Fruit fly (Drosophila melanogaster) whole organism, prepupa: Measurements from ENCODE around the gene CG33252.

ENCODE experiments used
- Blimp-1 ChIP-seq: fragments of 200-800 bp; sonication (Bioruptor generic); optimal IDR thresholded peaks from 3 replicates; lab custom pipeline; 2017; ENCODE audit warnings: missing biosample characterization, missing genetic modification characterization, mild to moderate bottlenecking, moderate library complexity, missing genetic modification reagents
- CG10669 ChIP-seq: fragments of 200-800 bp; sonication (Bioruptor generic); optimal IDR thresholded peaks from 3 replicates; lab custom pipeline; 2018; ENCODE audit warnings: missing biosample characterization, mild to moderate bottlenecking, missing genetic modification characterization, moderate library complexity
- CG11294 ChIP-seq: fragments of 200-800 bp; sonication (Bioruptor generic); IDR thresholded peaks from 2 replicates; pipeline ENCODE4 v1.3.6; 2022; ENCODE audit warnings: missing biosample characterization, missing genetic modification characterization
- CG15336 ChIP-seq: fragments of 200-800 bp; sonication (Bioruptor generic); IDR thresholded peaks from 2 replicates; pipeline ENCODE4 v1.3.6; 2022; ENCODE audit warnings: missing biosample characterization, missing genetic modification characterization
- CG1621 ChIP-seq: fragments of 200-800 bp; sonication (Bioruptor generic); optimal IDR thresholded peaks from 3 replicates; lab custom pipeline; 2018; ENCODE audit warnings: missing biosample characterization, mild to moderate bottlenecking, missing genetic modification characterization
- CG16779 ChIP-seq: fragments of 200-800 bp; sonication (Bioruptor generic); optimal IDR thresholded peaks from 3 replicates; lab custom pipeline; 2017; ENCODE audit warnings: missing biosample characterization, mild to moderate bottlenecking, missing genetic modification characterization
- CG3032 ChIP-seq: fragments of 200-800 bp; optimal IDR thresholded peaks from 2 replicates; lab custom pipeline; 2019; ENCODE audit warnings: missing biosample characterization, mild to moderate bottlenecking, missing genetic modification characterization, moderate library complexity
- CG3919 ChIP-seq: fragments of 200-800 bp; sonication (Bioruptor generic); optimal IDR thresholded peaks from 3 replicates; lab custom pipeline; 2016; ENCODE audit warnings: missing biosample characterization, missing genetic modification characterization
- CG6163 ChIP-seq: fragments of 200-800 bp; sonication (Bioruptor generic); IDR thresholded peaks from 3 replicates; pipeline ENCODE4 v1.3.6; 2022; ENCODE audit warnings: missing biosample characterization, missing genetic modification characterization
- CG6276 ChIP-seq: fragments of 200-800 bp; sonication (Bioruptor generic); optimal IDR thresholded peaks from 2 replicates; lab custom pipeline; 2017; ENCODE audit warnings: missing biosample characterization, mild to moderate bottlenecking, missing genetic modification characterization
- CG6808 ChIP-seq: fragments of 200-800 bp; sonication (Bioruptor generic); optimal IDR thresholded peaks from 3 replicates; lab custom pipeline; 2017; ENCODE audit warnings: missing biosample characterization, missing genetic modification characterization, mild to moderate bottlenecking, moderate library complexity, missing genetic modification reagents
- CG6854 ChIP-seq: fragments of 200-800 bp; sonication (Bioruptor generic); optimal IDR thresholded peaks from 2 replicates; lab custom pipeline; 2017; ENCODE audit warnings: missing biosample characterization, mild to moderate bottlenecking, missing genetic modification characterization
- CG8319 ChIP-seq: fragments of 200-800 bp; sonication (Bioruptor generic); optimal IDR thresholded peaks from 3 replicates; lab custom pipeline; 2016; ENCODE audit warnings: missing biosample characterization, missing genetic modification characterization
- CG9139 ChIP-seq: fragments of 200-800 bp; sonication (Bioruptor generic); optimal IDR thresholded peaks from 3 replicates; lab custom pipeline; 2017; ENCODE audit warnings: missing biosample characterization, mild to moderate bottlenecking, missing genetic modification characterization
- Eip75B ChIP-seq: fragments of 200-800 bp; sonication (Bioruptor generic); optimal IDR thresholded peaks from 3 replicates; lab custom pipeline; 2016; ENCODE audit warnings: missing biosample characterization, missing genetic modification characterization
- Eip78C ChIP-seq: fragments of 200-800 bp; sonication (Bioruptor generic); peaks from one replicate; lab custom pipeline; 2016; ENCODE audit warnings: missing biosample characterization, missing genetic modification characterization
- Eip93F ChIP-seq: fragments of 200-800 bp; sonication (Bioruptor generic); optimal IDR thresholded peaks from 2 replicates; lab custom pipeline; 2016; ENCODE audit warnings: missing biosample characterization, mild to moderate bottlenecking, missing genetic modification characterization
- Ets96B ChIP-seq: fragments of 200-800 bp; optimal IDR thresholded peaks from 2 replicates; lab custom pipeline; 2019; ENCODE audit warnings: missing biosample characterization, mild to moderate bottlenecking, missing genetic modification characterization, moderate library complexity
- Hr38 ChIP-seq: sonication (Bioruptor generic); optimal IDR thresholded peaks from 2 replicates; lab custom pipeline; 2016; ENCODE audit warnings: missing biosample characterization, missing genetic modification characterization
- Hr4 ChIP-seq: fragments of 200-800 bp; sonication (Bioruptor generic); optimal IDR thresholded peaks from 3 replicates; lab custom pipeline; 2016; ENCODE audit warnings: missing biosample characterization, missing genetic modification characterization
- Lpt ChIP-seq: fragments of 200-800 bp; sonication (Bioruptor generic); optimal IDR thresholded peaks from 3 replicates; lab custom pipeline; 2016; ENCODE audit warnings: missing biosample characterization, missing genetic modification characterization
- Met ChIP-seq: fragments of 200-800 bp; sonication (Bioruptor generic); optimal IDR thresholded peaks from 3 replicates; lab custom pipeline; 2016; ENCODE audit warnings: missing biosample characterization, missing genetic modification characterization
- OdsH ChIP-seq: fragments of 200-800 bp; sonication (Bioruptor generic); optimal IDR thresholded peaks from 3 replicates; lab custom pipeline; 2016; ENCODE audit warnings: missing biosample characterization, missing genetic modification characterization
- Smox ChIP-seq: fragments of 200-800 bp; sonication (Bioruptor generic); optimal IDR thresholded peaks from 3 replicates; lab custom pipeline; 2016; ENCODE audit warnings: missing biosample characterization, missing genetic modification characterization
- Sox102F ChIP-seq: fragments of 200-800 bp; sonication (Bioruptor generic); optimal IDR thresholded peaks from 2 replicates; lab custom pipeline; 2016; ENCODE audit warnings: missing biosample characterization, mild to moderate bottlenecking, missing genetic modification characterization
- Sox14 ChIP-seq: fragments of 200-800 bp; sonication (Bioruptor generic); optimal IDR thresholded peaks from 3 replicates; lab custom pipeline; 2016; ENCODE audit warnings: missing biosample characterization, missing genetic modification characterization
- cyc ChIP-seq: fragments of 200-800 bp; sonication (Bioruptor generic); optimal IDR thresholded peaks from 3 replicates; lab custom pipeline; 2016; ENCODE audit warnings: missing biosample characterization, missing genetic modification characterization
- eg ChIP-seq: fragments of 200-800 bp; sonication (Bioruptor generic); IDR thresholded peaks from 3 replicates; pipeline ENCODE4 v1.3.6; 2022; ENCODE audit warnings: missing biosample characterization, missing genetic modification characterization
- esn ChIP-seq: fragments of 200-800 bp; sonication (Bioruptor generic); optimal IDR thresholded peaks from 2 replicates; lab custom pipeline; 2016; ENCODE audit warnings: missing biosample characterization, mild to moderate bottlenecking, missing genetic modification characterization, moderate library complexity
- fkh ChIP-seq: fragments of 200-800 bp; sonication (Bioruptor generic); optimal IDR thresholded peaks from 3 replicates; lab custom pipeline; 2017; ENCODE audit warnings: missing biosample characterization, mild to moderate bottlenecking, missing genetic modification characterization, moderate library complexity
- pdm3 ChIP-seq: fragments of 200-800 bp; sonication (Bioruptor generic); optimal IDR thresholded peaks from 3 replicates; lab custom pipeline; 2016; ENCODE audit warnings: missing biosample characterization, missing genetic modification characterization
- ss ChIP-seq, 2 experiments: fragments of 200-800 bp; sonication (Bioruptor generic); optimal IDR thresholded peaks; 2 replicates in 1 of 2; 3 replicates in 1 of 2; lab custom pipeline; 2017 to 2018; ENCODE audit warnings: mild to moderate bottlenecking in 2 of 2, missing biosample characterization in 2 of 2, missing genetic modification characterization in 2 of 2, moderate library complexity in 1 of 2
- svp ChIP-seq: fragments of 200-800 bp; sonication (Bioruptor generic); peaks from one replicate; lab custom pipeline; 2016; ENCODE audit warnings: missing biosample characterization, missing genetic modification characterization
- topi ChIP-seq: fragments of 200-800 bp; sonication (Bioruptor generic); optimal IDR thresholded peaks from 3 replicates; lab custom pipeline; 2016; ENCODE audit warnings: missing biosample characterization, missing genetic modification characterization
- vri ChIP-seq: fragments of 200-800 bp; sonication (Bioruptor generic); optimal IDR thresholded peaks from 3 replicates; lab custom pipeline; 2016; ENCODE audit warnings: missing biosample characterization, mild to moderate bottlenecking, missing genetic modification characterization

Gene CG33252

DNA sequence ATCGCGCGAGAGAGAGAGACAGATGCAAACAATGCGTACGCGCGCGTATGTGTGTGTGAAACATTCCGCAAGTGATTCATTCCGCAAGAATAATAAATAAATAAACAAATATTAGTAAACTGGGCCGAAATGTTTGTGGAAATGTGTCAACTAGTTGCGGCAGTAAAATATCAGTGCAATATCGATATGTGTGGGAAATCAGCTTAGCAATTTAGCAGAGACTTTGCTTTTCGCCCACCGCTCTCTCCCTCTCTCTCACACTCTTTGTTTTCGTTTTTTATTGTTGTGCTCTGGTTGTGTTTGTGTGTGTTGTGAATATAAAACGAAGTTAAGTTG, 46.5 kb upstream of the CG33252 start:
- TF ChIP-seq Eip78C (GFP tag; lab: Kevin White, UChicago): peak; percentile 43
- peak; percentile 16 for TF ChIP-seq topi
- peak; percentile 50 for TF ChIP-seq Blimp-1 (GFP tag; lab: Kevin White, UChicago)
- no peak for TF ChIP-seq pdm3 (GFP tag; lab: Kevin White, UChicago)
- peak; percentile 41 to 54 for TF ChIP-seq ss (GFP tag; optimal IDR thresholded peaks at IDR 0.05; lab: Kevin White, UChicago)
- TF ChIP-seq CG3919 (GFP tag; lab: Kevin White, UChicago): no peak
- peak; percentile 10 for TF ChIP-seq CG1621 (tag; lab: Kevin White, UChicago)
- peak; percentile 42 for TF ChIP-seq CG6276 (GFP tag; lab: Kevin White, UChicago)
- TF ChIP-seq CG3032 (tag; lab: Kevin White, UChicago): no peak
- 0 out of 2 replicates have a peak, but pooled peaks have one; percentile 19 for TF ChIP-seq CG15336 (GFP tag; lab: Robert Waterston, UW)
- TF ChIP-seq fkh: peak; percentile 62
- peak; percentile 60 for TF ChIP-seq Sox14 (GFP tag; lab: Kevin White, UChicago)
- TF ChIP-seq CG6808 (GFP tag; lab: Kevin White, UChicago): peak; percentile 36
- peak; percentile 6 for TF ChIP-seq Eip93F (GFP tag; lab: Kevin White, UChicago)

DNA sequence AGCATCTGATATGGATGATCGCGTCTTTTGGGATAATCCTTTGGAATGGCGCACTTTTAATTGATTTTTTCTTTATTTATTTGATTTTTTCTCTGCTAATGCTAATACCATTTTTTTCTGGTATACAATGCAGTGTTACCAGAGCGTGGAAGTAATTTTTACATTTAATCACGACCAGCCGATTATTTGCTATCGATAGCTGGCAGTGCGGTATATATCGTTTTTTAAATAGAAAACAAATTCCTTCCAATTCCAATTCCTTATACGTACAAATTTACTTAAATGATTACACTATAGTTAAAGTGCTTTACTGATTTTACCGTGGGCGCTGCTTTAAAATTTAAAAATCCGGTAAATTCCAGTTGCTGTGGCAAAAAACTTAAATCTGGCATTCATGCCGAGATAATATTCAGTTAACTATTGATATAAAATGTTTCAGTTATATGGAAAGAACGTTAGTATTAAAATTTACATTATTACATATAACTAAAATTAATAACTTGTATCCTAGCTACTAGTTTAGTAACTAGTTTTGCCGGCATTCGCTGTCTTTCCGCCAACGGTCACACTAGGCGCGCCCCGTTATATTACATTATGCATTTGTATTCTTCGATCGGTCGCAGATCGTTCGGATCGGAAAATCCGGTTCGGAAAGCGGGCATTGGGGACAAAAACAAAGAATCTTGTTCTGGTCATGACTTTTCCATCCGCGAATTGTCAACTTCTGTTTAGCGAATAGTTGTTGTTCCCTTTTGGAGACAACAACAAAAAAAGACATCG, 45.9 kb upstream of the CG33252 start, which contains the start of the genes CG13001 and RhoGAP15B:
TSS of gene CG13001 (minus strand) at position 137 of the 780 bp plus-strand sequence.
TSS of gene RhoGAP15B (plus strand) at position 556 of the 780 bp plus-strand sequence.
- peak; percentile 29 for TF ChIP-seq Eip78C (GFP tag; lab: Kevin White, UChicago)
- no peak for TF ChIP-seq OdsH (GFP tag; lab: Kevin White, UChicago)
- TF ChIP-seq Hr38 (GFP tag; lab: Kevin White, UChicago): no peak
- TF ChIP-seq CG9139 (GFP tag; lab: Kevin White, UChicago): peak; percentile 37
- no peak for TF ChIP-seq CG11294 (GFP tag; lab: Robert Waterston, UW)
- TF ChIP-seq pdm3 (GFP tag; lab: Kevin White, UChicago): no peak
- no peak for TF ChIP-seq cyc (GFP tag; lab: Kevin White, UChicago)
- TF ChIP-seq CG1621 (tag; lab: Kevin White, UChicago): no peak
- TF ChIP-seq CG3919 (GFP tag; lab: Kevin White, UChicago): peak; percentile 22
- TF ChIP-seq Lpt (GFP tag; lab: Kevin White, UChicago): no peak
- no peak for TF ChIP-seq Met (GFP tag; lab: Kevin White, UChicago)
- TF ChIP-seq CG10669 (GFP tag; lab: Kevin White, UChicago): no peak
- TF ChIP-seq Eip75B (GFP tag; lab: Kevin White, UChicago): peak; percentile 23
- TF ChIP-seq Ets96B (tag; lab: Kevin White, UChicago): peak; percentile 2
- no peak for TF ChIP-seq Blimp-1 (GFP tag; lab: Kevin White, UChicago)
- no peak for TF ChIP-seq esn (GFP tag; lab: Kevin White, UChicago)
- TF ChIP-seq CG6854 (GFP tag; lab: Kevin White, UChicago): peak; percentile 58
- TF ChIP-seq Sox102F: peak; percentile 41
- no peak for TF ChIP-seq CG6163
- TF ChIP-seq Eip93F (GFP tag; lab: Kevin White, UChicago): no peak
- TF ChIP-seq CG8319 (GFP tag; lab: Kevin White, UChicago): no peak
- TF ChIP-seq Hr4 (GFP tag; lab: Kevin White, UChicago): no peak
- no peak for TF ChIP-seq CG3032 (tag; lab: Kevin White, UChicago)
- TF ChIP-seq svp (GFP tag; lab: Kevin White, UChicago): no peak
- 0 out of 3 replicates have a peak, but pooled peaks have one; percentile 18 for TF ChIP-seq eg (GFP tag; lab: Robert Waterston, UW)
- TF ChIP-seq Smox: no peak
- no peak for TF ChIP-seq CG16779 (tag; lab: Kevin White, UChicago)
- TF ChIP-seq vri (GFP tag; lab: Kevin White, UChicago): peak; percentile 38
